Fruit fly (Drosophila melanogaster): Measurements from ENCODE around the gene C3G.

The C3G gene

dm6 chrX:6852574-6852973 lies 49.2 kb upstream of the C3G start (continued):
- TF ChIP-seq CG12236 (GFP tag; optimal IDR thresholded peaks at IDR 0.05) (peak; percentile 76), CG6689 (GFP tag; IDR thresholded peaks at IDR 0.05) (peak; percentile 91), CG10209 (GFP tag; optimal IDR thresholded peaks at IDR 0.05) (peak; percentile 92), CG13123 (GFP tag; optimal IDR thresholded peaks at IDR 0.05) (peak; percentile 82), nom (GFP tag; optimal IDR thresholded peaks at IDR 0.05) (peak; percentile 79), CG12391 (tag; optimal IDR thresholded peaks at IDR 0.05) (peak; percentile 92), zen (tag; optimal IDR thresholded peaks at IDR 0.05) (peak; percentile 84), Side (GFP tag; optimal IDR thresholded peaks at IDR 0.05) (peak; percentile 93), corto (GFP tag; optimal IDR thresholded peaks at IDR 0.05) (no peak), gem (tag; optimal IDR thresholded peaks at IDR 0.05) (peak; percentile 95), CG4854 (GFP tag; optimal IDR thresholded peaks at IDR 0.05) (peak; percentile 90), CG10147 (GFP tag; optimal IDR thresholded peaks at IDR 0.05) (peak; percentile 91), chif (GFP tag; optimal IDR thresholded peaks at IDR 0.05) (peak; percentile 85 to 90), cas (GFP tag; IDR thresholded peaks at IDR 0.05) (peak; percentile 36), Gsc (GFP tag; IDR thresholded peaks at IDR 0.05) (no peak), Abd-B (GFP tag; optimal IDR thresholded peaks at IDR 0.05) (peak; percentile 92), Antp (GFP tag; optimal IDR thresholded peaks at IDR 0.05) (peak; percentile 94), Nf-YA (GFP tag; IDR thresholded peaks at IDR 0.05) (peak; percentile 64), CG4820 (GFP tag; optimal IDR thresholded peaks at IDR 0.05) (peak; percentile 89), Ptx1 (GFP tag; IDR thresholded peaks at IDR 0.05) (peak; percentile 92), CG17359 (tag; optimal IDR thresholded peaks at IDR 0.05) (peak; percentile 91), CG11504 (tag; optimal IDR thresholded peaks at IDR 0.05) (peak; percentile 92), CG16815 (GFP tag; optimal IDR thresholded peaks at IDR 0.05) (peak; percentile 79), pum (GFP tag; optimal IDR thresholded peaks at IDR 0.05) (peak; percentile 92), HLH54F (GFP tag; optimal IDR thresholded peaks at IDR 0.05) (peak; percentile 93), YL-1 (GFP tag; optimal IDR thresholded peaks at IDR 0.05) (peak; percentile 46), row (GFP tag; IDR thresholded peaks at IDR 0.05) (peak; percentile 95), eyg (GFP tag; optimal IDR thresholded peaks at IDR 0.05) (peak; percentile 90), CG17912 (GFP tag; optimal IDR thresholded peaks at IDR 0.05) (peak; percentile 77), CG17186 (GFP tag; optimal IDR thresholded peaks at IDR 0.05) (peak; percentile 89), PHDP (tag; optimal IDR thresholded peaks at IDR 0.05) (peak; percentile 91), Asciz (GFP tag; optimal IDR thresholded peaks at IDR 0.05) (peak; percentile 81), Dbx (GFP tag; IDR thresholded peaks at IDR 0.05) (peak; percentile 89), NC2β (GFP tag; optimal IDR thresholded peaks at IDR 0.05) (peak; percentile 87), ash1 (GFP tag; optimal IDR thresholded peaks at IDR 0.05) (peak; percentile 40), CG4282 (GFP tag; optimal IDR thresholded peaks at IDR 0.05) (peak; percentile 75), CG2712 (tag; optimal IDR thresholded peaks at IDR 0.05) (peak; percentile 92), CG5245 (GFP tag; optimal IDR thresholded peaks at IDR 0.05) (peak; percentile 89), CG6765 (GFP tag; optimal IDR thresholded peaks at IDR 0.05) (peak; percentile 68), CG31388 (GFP tag; optimal IDR thresholded peaks at IDR 0.05) (peak; percentile 47), Eip74EF (GFP tag; optimal IDR thresholded peaks at IDR 0.05) (peak in 1 of 2 experiments; percentile 72), twi (tag; optimal IDR thresholded peaks at IDR 0.05) (peak; percentile 79), eve (GFP tag; optimal IDR thresholded peaks at IDR 0.05) (no peak), bsh (GFP tag; optimal IDR thresholded peaks at IDR 0.05) (peak; percentile 65 to 91), CG2120 (GFP tag; optimal IDR thresholded peaks at IDR 0.05) (peak; percentile 94), CG1603 (tag; optimal IDR thresholded peaks at IDR 0.05) (peak; percentile 95), CG10543 (GFP tag; optimal IDR thresholded peaks at IDR 0.05) (peak; percentile 87), mam (GFP tag; optimal IDR thresholded peaks at IDR 0.05) (peak; percentile 95), jing (GFP tag; optimal IDR thresholded peaks at IDR 0.05) (peak; percentile 85), CG14667 (GFP tag; IDR thresholded peaks at IDR 0.05) (peak; percentile 78)

All from whole organism, embryonic.